Worm (Caenorhabditis elegans) whole organism, L4/young adult: Measurements from ENCODE around the gene scl-2.

ENCODE experiments used
- dao-5 ChIP-seq: sonication (generic microtip); optimal IDR thresholded peaks from 2 replicates; lab custom pipeline; 2016; ENCODE audit warnings: missing genotype, missing genetic modification characterization, moderate library complexity, missing compliant biosample characterization
- him-1 ChIP-seq: sonication (generic microtip); optimal IDR thresholded peaks from 2 replicates; lab custom pipeline; 2016; ENCODE audit warnings: missing genotype, missing genetic modification reagents, missing genetic modification characterization, missing compliant biosample characterization

- TF ChIP-seq him-1 (tag; lab: Kevin White, UChicago) (no peak), dao-5 (tag; lab: Kevin White, UChicago) (no peak)
Measured at ce11 chrIV:13095462-13095861, 38.0 kb downstream of the scl-2 start, which contains the start of gene rfc-3.
